Worm (Caenorhabditis elegans) whole organism, L1 larva: ENCODE data around the gene sdz-38.

Source experiments
- Y116A8C.19 ChIP-seq: sonication (generic microtip); optimal IDR thresholded peaks from 2 replicates; lab custom pipeline; 2016; ENCODE audit warnings: missing compliant biosample characterization, missing genetic modification characterization, borderline replicate concordance
- alr-1 ChIP-seq: fragments of 200-800 bp; sonication (Bioruptor generic); optimal IDR thresholded peaks from 2 replicates; lab custom pipeline; 2018; ENCODE audit warnings: borderline replicate concordance, mild to moderate bottlenecking, missing genetic modification characterization, missing compliant biosample characterization
- aly-2 ChIP-seq: fragments of 150-350 bp; optimal IDR thresholded peaks from 2 replicates; lab custom pipeline; 2014; ENCODE audit warnings: missing biosample characterization, missing genetic modification characterization
- blmp-1 ChIP-seq: fragments of 150-350 bp; optimal IDR thresholded peaks from 2 replicates; lab custom pipeline; 2014; ENCODE audit warnings: missing biosample characterization, missing genetic modification characterization
- ceh-88 ChIP-seq: fragments of 200-800 bp; sonication (Bioruptor generic); IDR thresholded peaks from 2 replicates; pipeline ENCODE4 v1.3.6; 2022; ENCODE audit warnings: missing genetic modification characterization, missing compliant biosample characterization
- dpl-1 ChIP-seq, 3 experiments: fragments of 150-350 bp in 2 of 3; sonication (generic microtip) in 1 of 3; optimal IDR thresholded peaks; 2 replicates each; lab custom pipeline; 2014 to 2017; ENCODE audit warnings: missing biosample characterization in 3 of 3, missing genetic modification characterization in 3 of 3, missing genetic modification reagents in 3 of 3
- dsc-1 ChIP-seq: sonication (generic microtip); optimal IDR thresholded peaks from 2 replicates; lab custom pipeline; 2016; ENCODE audit warnings: mild to moderate bottlenecking, missing genetic modification characterization, missing compliant biosample characterization
- efl-1 ChIP-seq, 4 experiments: fragments of 150-350 bp; optimal IDR thresholded peaks in 3 of 4; peaks in 1 of 4; 1 replicate in 1 of 4; 2 replicates in 3 of 4; lab custom pipeline; 2014; ENCODE audit warnings: missing biosample characterization in 2 of 4, missing genetic modification characterization in 2 of 4, missing genetic modification reagents in 2 of 4
- egl-27 ChIP-seq, 2 experiments: fragments of 150-350 bp in 1 of 2; sonication (generic microtip); optimal IDR thresholded peaks; 3 replicates each; lab custom pipeline; 2017 to 2018; ENCODE audit warnings: missing biosample characterization in 2 of 2, missing genetic modification characterization in 2 of 2, missing genetic modification reagents in 2 of 2
- elt-3 ChIP-seq, 6 experiments: fragments of 150-350 bp in 1 of 6; sonication (generic microtip); optimal IDR thresholded peaks; 2 replicates each; lab custom pipeline; 2017 to 2018; ENCODE audit warnings: missing biosample characterization in 6 of 6, missing genetic modification characterization in 6 of 6, inconsistent platforms in 1 of 6
- ets-5 ChIP-seq: fragments of 200-800 bp; sonication (Bioruptor generic); IDR thresholded peaks from 2 replicates; pipeline ENCODE4 v1.3.6; 2022; ENCODE audit warnings: missing genetic modification characterization, missing compliant biosample characterization
- fkh-10 ChIP-seq: sonication (generic microtip); optimal IDR thresholded peaks from 2 replicates; lab custom pipeline; 2017; ENCODE audit warnings: missing biosample characterization, missing genetic modification reagents, missing genetic modification characterization
- fkh-4 ChIP-seq: sonication (generic microtip); optimal IDR thresholded peaks from 2 replicates; lab custom pipeline; 2016; ENCODE audit warnings: missing compliant biosample characterization, missing genetic modification characterization, borderline replicate concordance
- fkh-8 ChIP-seq: sonication (generic microtip); optimal IDR thresholded peaks from 2 replicates; lab custom pipeline; 2016; ENCODE audit warnings: mild to moderate bottlenecking, missing genetic modification characterization, missing compliant biosample characterization
- grh-1 ChIP-seq: fragments of 200-800 bp; sonication (Bioruptor generic); IDR thresholded peaks from 2 replicates; pipeline ENCODE4 v1.3.6; 2022; ENCODE audit warnings: missing genetic modification reagents, missing genetic modification characterization, missing compliant biosample characterization
- isw-1 ChIP-seq: fragments of 200-800 bp; sonication (Bioruptor generic); IDR thresholded peaks from 2 replicates; pipeline ENCODE4 v1.3.6; 2022; ENCODE audit warnings: missing genetic modification characterization, missing compliant biosample characterization
- lin-14 ChIP-seq: fragments of 200-800 bp; sonication (Bioruptor generic); optimal IDR thresholded peaks from 2 replicates; lab custom pipeline; 2018; ENCODE audit warnings: mild to moderate bottlenecking, missing genetic modification characterization, moderate library complexity, missing compliant biosample characterization
- lin-15B ChIP-seq: fragments of 150-350 bp; sonication (generic microtip); optimal IDR thresholded peaks from 3 replicates; lab custom pipeline; 2014; ENCODE audit warnings: missing biosample characterization, missing genetic modification characterization
- lsy-2 ChIP-seq, 2 experiments: fragments of 150-350 bp; optimal IDR thresholded peaks; 2 replicates each; lab custom pipeline; 2014; ENCODE audit warnings: missing biosample characterization in 2 of 2, missing genetic modification characterization in 2 of 2
- mef-2 ChIP-seq: fragments of 150-350 bp; optimal IDR thresholded peaks from 2 replicates; lab custom pipeline; 2014; ENCODE audit warnings: missing biosample characterization, missing genetic modification characterization
- nhr-11 ChIP-seq: fragments of 150-350 bp; optimal IDR thresholded peaks from 2 replicates; lab custom pipeline; 2014; ENCODE audit warnings: missing biosample characterization, missing genetic modification characterization
- nhr-12 ChIP-seq: sonication (generic microtip); optimal IDR thresholded peaks from 2 replicates; lab custom pipeline; 2017; ENCODE audit warnings: missing biosample characterization, missing genetic modification characterization
- nhr-237 ChIP-seq: fragments of 150-350 bp; optimal IDR thresholded peaks from 2 replicates; lab custom pipeline; 2014; ENCODE audit warnings: missing biosample characterization, missing genetic modification characterization
- nhr-47 ChIP-seq: sonication (generic microtip); optimal IDR thresholded peaks from 2 replicates; lab custom pipeline; 2016; ENCODE audit warnings: mild to moderate bottlenecking, missing genetic modification characterization, moderate library complexity, missing compliant biosample characterization
- nhr-77 ChIP-seq: fragments of 150-350 bp; optimal IDR thresholded peaks from 2 replicates; lab custom pipeline; 2014; ENCODE audit warnings: missing biosample characterization, missing genetic modification characterization
- nhr-85 ChIP-seq: sonication (generic microtip); peaks from one replicate; lab custom pipeline; 2016; ENCODE audit warnings: missing genetic modification characterization, inconsistent platforms, missing compliant biosample characterization
- nhr-90 ChIP-seq: sonication (generic microtip); optimal IDR thresholded peaks from 2 replicates; lab custom pipeline; 2016; ENCODE audit warnings: mild to moderate bottlenecking, missing genetic modification characterization, missing compliant biosample characterization; ENCODE audit not compliant: poor library complexity
- pag-3 ChIP-seq: sonication (generic microtip); optimal IDR thresholded peaks from 2 replicates; lab custom pipeline; 2017; ENCODE audit warnings: missing genetic modification characterization, mild to moderate bottlenecking, missing compliant biosample characterization, antibody characterized with exemption, borderline replicate concordance; ENCODE audit not compliant: insufficient read depth
- pax-3 ChIP-seq: fragments of 200-800 bp; sonication (Bioruptor generic); optimal IDR thresholded peaks from 2 replicates; lab custom pipeline; 2018; ENCODE audit warnings: mild to moderate bottlenecking, missing genetic modification characterization, moderate library complexity, missing compliant biosample characterization
- rnt-1 ChIP-seq: sonication (generic microtip); optimal IDR thresholded peaks from 2 replicates; lab custom pipeline; 2016; ENCODE audit warnings: mild to moderate bottlenecking, missing genetic modification characterization, moderate library complexity, missing compliant biosample characterization
- skn-1 ChIP-seq: fragments of 150-350 bp; optimal IDR thresholded peaks from 2 replicates; lab custom pipeline; 2014; ENCODE audit warnings: missing biosample characterization, missing genetic modification characterization
- snpc-4 ChIP-seq: fragments of 150-350 bp; optimal IDR thresholded peaks from 2 replicates; lab custom pipeline; 2014; ENCODE audit warnings: missing biosample characterization, missing genetic modification characterization
- snu-23 ChIP-seq: sonication (generic microtip); optimal IDR thresholded peaks from 2 replicates; lab custom pipeline; 2016; ENCODE audit warnings: missing genetic modification characterization, missing compliant biosample characterization
- sox-4 ChIP-seq: sonication (generic microtip); optimal IDR thresholded peaks from 2 replicates; lab custom pipeline; 2016; ENCODE audit warnings: missing genetic modification characterization, missing compliant biosample characterization
- sptf-1 ChIP-seq: fragments of 150-350 bp; optimal IDR thresholded peaks from 2 replicates; lab custom pipeline; 2014; ENCODE audit warnings: missing biosample characterization, missing genetic modification characterization
- sup-37 ChIP-seq: fragments of 200-800 bp; sonication (Bioruptor generic); optimal IDR thresholded peaks from 2 replicates; lab custom pipeline; 2018; ENCODE audit warnings: mild to moderate bottlenecking, missing genetic modification characterization, missing compliant biosample characterization
- swsn-7 ChIP-seq: sonication (generic microtip); optimal IDR thresholded peaks from 2 replicates; lab custom pipeline; 2016; ENCODE audit warnings: missing genetic modification characterization, missing compliant biosample characterization
- tbx-2 ChIP-seq: sonication (generic microtip); optimal IDR thresholded peaks from 2 replicates; lab custom pipeline; 2016; ENCODE audit warnings: missing genetic modification characterization, missing compliant biosample characterization
- unc-30 ChIP-seq: sonication (generic microtip); optimal IDR thresholded peaks from 2 replicates; lab custom pipeline; 2017; ENCODE audit warnings: missing biosample characterization, missing genetic modification characterization
- unc-86 ChIP-seq: sonication (generic microtip); optimal IDR thresholded peaks from 2 replicates; lab custom pipeline; 2016; ENCODE audit warnings: missing genetic modification characterization, missing compliant biosample characterization
- unc-98 ChIP-seq: fragments of 200-800 bp; sonication (Bioruptor generic); IDR thresholded peaks from 2 replicates; pipeline ENCODE4 v1.3.6; 2022; ENCODE audit warnings: missing genetic modification characterization, missing compliant biosample characterization
- vab-15 ChIP-seq: sonication (generic microtip); optimal IDR thresholded peaks from 2 replicates; lab custom pipeline; 2017; ENCODE audit warnings: missing genotype, mild to moderate bottlenecking, missing genetic modification characterization, missing compliant biosample characterization
- zag-1 ChIP-seq: fragments of 150-350 bp; optimal IDR thresholded peaks from 2 replicates; lab custom pipeline; 2014; ENCODE audit warnings: missing biosample characterization, missing genetic modification characterization
- ztf-11 ChIP-seq, 2 experiments: sonication (generic microtip); optimal IDR thresholded peaks; 2 replicates each; lab custom pipeline; 2016 to 2017; ENCODE audit warnings: missing genetic modification characterization in 2 of 2, missing biosample characterization in 1 of 2, missing compliant biosample characterization in 1 of 2

The sdz-38 gene

DNA sequence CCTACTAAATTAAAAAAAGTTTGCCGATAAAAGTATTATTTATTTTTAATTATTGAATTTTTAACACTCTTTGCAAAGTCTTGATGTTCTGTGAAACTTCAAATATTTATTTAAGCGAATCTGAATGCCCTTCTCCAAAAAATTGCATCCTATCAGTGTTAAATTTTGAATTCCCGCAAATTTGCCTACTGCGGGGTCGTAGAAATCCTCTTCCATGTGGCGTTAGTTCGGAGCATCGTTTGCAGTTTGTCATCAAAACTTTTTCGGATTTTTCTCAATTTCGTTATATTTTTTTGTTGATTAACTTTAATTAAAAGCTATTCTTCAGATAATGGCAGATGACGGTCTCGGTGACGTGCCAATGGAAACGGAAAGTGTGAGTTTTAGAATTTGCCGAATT is 41.2 kb downstream of the sdz-38 start, which contains the start of gene ufd-3 (continued):
- TF ChIP-seq fkh-4 (tag; lab: Kevin White, UChicago): peak; percentile 90
- TF ChIP-seq lin-14 (GFP tag; lab: Kevin White, UChicago): peak; percentile 91
- no peak for TF ChIP-seq unc-30 (tag; lab: Kevin White, UChicago)
- TF ChIP-seq dsc-1 (tag; lab: Kevin White, UChicago): peak; percentile 90
- peak; percentile 48 for TF ChIP-seq nhr-77
- peak; percentile 85 for TF ChIP-seq unc-86 (tag; lab: Kevin White, UChicago)
- TF ChIP-seq nhr-237: peak; percentile 37
- TF ChIP-seq skn-1: peak; percentile 99
- TF ChIP-seq efl-1 (optimal IDR thresholded peaks at IDR 0.05; lab: Kevin White, UChicago): peak; percentile 98 to 99
- TF ChIP-seq efl-1 (GFP tag; optimal IDR thresholded peaks at IDR 0.05 in 1 of 2; lab: Kevin White, UChicago): peak; percentile 98 to 100
- TF ChIP-seq dpl-1 (GFP tag; optimal IDR thresholded peaks at IDR 0.05; lab: Kevin White, UChicago): peak; percentile 95 to 98 (median 97)
- no peak for TF ChIP-seq pag-3 (tag; lab: Kevin White, UChicago)
- peak; percentile 76 for TF ChIP-seq ceh-88 (GFP tag; lab: Robert Waterston, UW)
- peak; percentile 83 for TF ChIP-seq isw-1 (GFP tag; lab: Robert Waterston, UW)
- peak; percentile 86 for TF ChIP-seq unc-98 (GFP tag; lab: Robert Waterston, UW)
- TF ChIP-seq nhr-47 (tag; lab: Kevin White, UChicago): peak; percentile 93
- peak; percentile 15 for TF ChIP-seq zag-1 (tag; lab: Kevin White, UChicago)
- TF ChIP-seq vab-15 (tag; lab: Kevin White, UChicago): peak; percentile 85
- TF ChIP-seq fkh-10 (GFP tag; lab: Kevin White, UChicago): peak; percentile 50
- peak; percentile 37 for TF ChIP-seq aly-2 (tag; lab: Kevin White, UChicago)
- TF ChIP-seq egl-27 (tag; optimal IDR thresholded peaks at IDR 0.05; lab: Kevin White, UChicago): no peak
- TF ChIP-seq elt-3 (tag; optimal IDR thresholded peaks at IDR 0.05; lab: Kevin White, UChicago): peak in 5 of 6 experiments; percentile 8 to 95 (median 49)
- no peak for TF ChIP-seq mef-2
- TF ChIP-seq sup-37 (GFP tag; lab: Kevin White, UChicago): peak; percentile 59
- TF ChIP-seq snu-23: peak; percentile 92
- peak; percentile 92 for TF ChIP-seq sox-4 (tag; lab: Kevin White, UChicago)
- TF ChIP-seq nhr-11 (tag; lab: Kevin White, UChicago): peak; percentile 89
- peak; percentile 93 for TF ChIP-seq nhr-90 (tag; lab: Kevin White, UChicago)
- TF ChIP-seq snpc-4 (tag; lab: Kevin White, UChicago): peak; percentile 78
- TF ChIP-seq alr-1: no peak
- TF ChIP-seq rnt-1 (tag; lab: Kevin White, UChicago): peak; percentile 99
- TF ChIP-seq tbx-2 (tag; lab: Kevin White, UChicago): peak; percentile 93
- peak; percentile 82 for TF ChIP-seq blmp-1
- TF ChIP-seq nhr-12 (tag; lab: Kevin White, UChicago): peak; percentile 28
- TF ChIP-seq sptf-1 (tag; lab: Kevin White, UChicago): no peak
- peak; percentile 86 for TF ChIP-seq fkh-8
- peak; percentile 90 for TF ChIP-seq pax-3 (tag; lab: Kevin White, UChicago)
- peak; percentile 72; the same call in 1 of the 2 replicates for TF ChIP-seq grh-1 (GFP tag; lab: Robert Waterston, UW)
- peak; percentile 80 for TF ChIP-seq Y116A8C.19 (tag; lab: Kevin White, UChicago)
- peak; percentile 93 for TF ChIP-seq lin-15B (tag; lab: Kevin White, UChicago)
- no peak for TF ChIP-seq ets-5 (GFP tag; lab: Robert Waterston, UW)
- TF ChIP-seq ztf-11 (tag; optimal IDR thresholded peaks at IDR 0.05; lab: Kevin White, UChicago): peak in 1 of 2 experiments; percentile 94
- peak; percentile 91 for TF ChIP-seq swsn-7 (tag; lab: Kevin White, UChicago)
- peak; percentile 95 for TF ChIP-seq nhr-85 (tag; lab: Kevin White, UChicago)
- TF ChIP-seq lsy-2 (tag; optimal IDR thresholded peaks at IDR 0.05; lab: Kevin White, UChicago): peak; percentile 90 to 93
